Fruit fly (Drosophila melanogaster) whole organism, embryonic: Measurements from ENCODE around the gene Syx5.

Source experiments
- Atf6 ChIP-seq: fragments of 200-800 bp; sonication (Bioruptor generic); IDR thresholded peaks from 2 replicates; pipeline ENCODE4 v1.3.6; 2022; ENCODE audit warnings: missing biosample characterization, missing genetic modification characterization
- CG11247 ChIP-seq: fragments of 200-800 bp; sonication (Bioruptor generic); IDR thresholded peaks from 2 replicates; pipeline ENCODE4 v1.3.6; 2022; ENCODE audit warnings: missing biosample characterization, missing genetic modification characterization
- CG12744 ChIP-seq: fragments of 200-800 bp; sonication (Bioruptor generic); optimal IDR thresholded peaks from 2 replicates; lab custom pipeline; 2016; ENCODE audit warnings: missing biosample characterization, missing genetic modification characterization
- CG12769 ChIP-seq: fragments of 200-800 bp; sonication (Bioruptor generic); optimal IDR thresholded peaks from 2 replicates; lab custom pipeline; 2019; ENCODE audit warnings: missing biosample characterization, mild to moderate bottlenecking, missing genetic modification characterization, moderate library complexity
- CG14014 ChIP-seq: fragments of 200-800 bp; sonication (Bioruptor generic); IDR thresholded peaks from 2 replicates; pipeline ENCODE4 v1.3.6; 2022; ENCODE audit warnings: missing biosample characterization, missing genetic modification characterization
- CG14667 ChIP-seq: fragments of 200-800 bp; sonication (Bioruptor generic); IDR thresholded peaks from 2 replicates; pipeline ENCODE4 v1.3.6; 2022; ENCODE audit warnings: missing biosample characterization, missing genetic modification characterization
- CG15073 ChIP-seq: fragments of 200-800 bp; sonication (Bioruptor generic); optimal IDR thresholded peaks from 2 replicates; lab custom pipeline; 2016; ENCODE audit warnings: missing biosample characterization, missing genetic modification characterization
- CG16779 ChIP-seq: fragments of 200-800 bp; sonication (Bioruptor generic); IDR thresholded peaks from 2 replicates; pipeline ENCODE4 v1.3.6; 2022; ENCODE audit warnings: missing biosample characterization, missing genetic modification characterization
- CG16815 ChIP-seq: fragments of 200-800 bp; sonication (Bioruptor generic); optimal IDR thresholded peaks from 3 replicates; lab custom pipeline; 2017; ENCODE audit warnings: missing biosample characterization, mild to moderate bottlenecking, missing genetic modification characterization
- CG18262 ChIP-seq: fragments of 200-800 bp; optimal IDR thresholded peaks from 3 replicates; lab custom pipeline; 2019; ENCODE audit warnings: missing biosample characterization, mild to moderate bottlenecking, missing genetic modification characterization, moderate library complexity
- CG18619 ChIP-seq: fragments of 200-800 bp; sonication (Bioruptor generic); optimal IDR thresholded peaks from 3 replicates; lab custom pipeline; 2017; ENCODE audit warnings: missing biosample characterization, mild to moderate bottlenecking, missing genetic modification characterization
- CG2129 ChIP-seq: fragments of 200-800 bp; sonication (Bioruptor generic); IDR thresholded peaks from 2 replicates; pipeline ENCODE4 v1.3.6; 2022; ENCODE audit warnings: missing biosample characterization, missing genetic modification characterization; ENCODE audit not compliant: partially characterized antibody
- CG2678 ChIP-seq: fragments of 200-800 bp; sonication (Bioruptor generic); optimal IDR thresholded peaks from 3 replicates; lab custom pipeline; 2019; ENCODE audit warnings: missing biosample characterization, mild to moderate bottlenecking, missing genetic modification characterization, moderate library complexity
- CG31365 ChIP-seq: fragments of 200-800 bp; sonication (Bioruptor generic); optimal IDR thresholded peaks from 2 replicates; lab custom pipeline; 2018; ENCODE audit warnings: missing biosample characterization, mild to moderate bottlenecking, missing genetic modification characterization
- CG3407 ChIP-seq: fragments of 200-800 bp; sonication (Bioruptor generic); optimal IDR thresholded peaks from 2 replicates; lab custom pipeline; 2018; ENCODE audit warnings: missing biosample characterization, mild to moderate bottlenecking, missing genetic modification characterization
- CG34224 ChIP-seq: fragments of 200-800 bp; sonication (Bioruptor generic); IDR thresholded peaks from 3 replicates; pipeline ENCODE4 v1.3.6; 2022; ENCODE audit warnings: missing biosample characterization, missing genetic modification characterization; ENCODE audit not compliant: partially characterized antibody
- CG4360 ChIP-seq: fragments of 200-800 bp; sonication (Bioruptor generic); IDR thresholded peaks from 2 replicates; pipeline ENCODE4 v1.3.6; 2022; ENCODE audit warnings: missing biosample characterization, missing genetic modification characterization
- CG4707 ChIP-seq: fragments of 200-800 bp; sonication (Bioruptor generic); optimal IDR thresholded peaks from 2 replicates; lab custom pipeline; 2018; ENCODE audit warnings: missing biosample characterization, mild to moderate bottlenecking, missing genetic modification characterization, moderate library complexity
- CG6254 ChIP-seq: fragments of 200-800 bp; sonication (Bioruptor generic); optimal IDR thresholded peaks from 3 replicates; lab custom pipeline; 2017; ENCODE audit warnings: mild to moderate bottlenecking, missing biosample characterization, missing genetic modification reagents, missing genetic modification characterization
- CG8924 ChIP-seq: fragments of 200-800 bp; optimal IDR thresholded peaks from 3 replicates; lab custom pipeline; 2019; ENCODE audit warnings: missing biosample characterization, mild to moderate bottlenecking, missing genetic modification characterization, moderate library complexity
- Chrac-16 ChIP-seq: fragments of 200-800 bp; sonication (Bioruptor generic); optimal IDR thresholded peaks from 3 replicates; lab custom pipeline; 2016; ENCODE audit warnings: missing biosample characterization, missing genetic modification characterization
- Deaf1 ChIP-seq: fragments of 200-800 bp; optimal IDR thresholded peaks from 3 replicates; lab custom pipeline; 2019; ENCODE audit warnings: missing biosample characterization, mild to moderate bottlenecking, missing genetic modification characterization, moderate library complexity
- Med ChIP-seq: fragments of 200-800 bp; sonication (Bioruptor generic); peaks from one replicate; lab custom pipeline; 2016; ENCODE audit warnings: missing biosample characterization, missing genetic modification characterization, mild to moderate bottlenecking, inconsistent platforms, moderate library complexity
- Mes4 ChIP-seq: fragments of 200-800 bp; sonication (Bioruptor generic); optimal IDR thresholded peaks from 2 replicates; lab custom pipeline; 2016; ENCODE audit warnings: missing biosample characterization, missing genetic modification characterization
- Trl ChIP-seq, 3 experiments: fragments of >200 bp in 2 of 3; fragments of 200-800 bp in 1 of 3; sonication (Bioruptor generic) in 1 of 3; optimal IDR thresholded peaks; 2 replicates in 1 of 3; 3 replicates in 2 of 3; lab custom pipeline; 2016 to 2017; ENCODE audit warnings: missing biosample characterization in 1 of 3, missing genetic modification characterization in 1 of 3
- Xbp1 ChIP-seq: fragments of 200-800 bp; sonication (Bioruptor generic); optimal IDR thresholded peaks from 3 replicates; lab custom pipeline; 2016; ENCODE audit warnings: missing biosample characterization, mild to moderate bottlenecking, missing genetic modification characterization
- ara ChIP-seq: fragments of 200-800 bp; sonication (Bioruptor generic); IDR thresholded peaks from 2 replicates; pipeline ENCODE4 v1.3.6; 2022; ENCODE audit warnings: missing biosample characterization, missing genetic modification characterization
- chm ChIP-seq: fragments of 200-800 bp; sonication (Bioruptor generic); IDR thresholded peaks from 2 replicates; pipeline ENCODE4 v1.3.6; 2022; ENCODE audit warnings: missing biosample characterization, missing genetic modification characterization
- croc ChIP-seq: fragments of 200-800 bp; sonication (Bioruptor generic); conservative IDR thresholded peaks from 3 replicates; pipeline ENCODE4 v1.3.6; 2022; ENCODE audit warnings: missing biosample characterization, missing genetic modification characterization
- crp ChIP-seq, 2 experiments: fragments of 200-800 bp; sonication (Bioruptor generic); optimal IDR thresholded peaks; 2 replicates in 1 of 2; 3 replicates in 1 of 2; lab custom pipeline; 2017; ENCODE audit warnings: missing biosample characterization in 2 of 2, missing genetic modification characterization in 2 of 2, mild to moderate bottlenecking in 1 of 2, moderate library complexity in 1 of 2
- fd64A ChIP-seq: fragments of 200-800 bp; sonication (Bioruptor generic); optimal IDR thresholded peaks from 3 replicates; lab custom pipeline; 2018; ENCODE audit warnings: missing biosample characterization, mild to moderate bottlenecking, missing genetic modification characterization
- ham ChIP-seq: fragments of 200-800 bp; sonication (Bioruptor generic); IDR thresholded peaks from 2 replicates; pipeline ENCODE4 v1.3.6; 2022; ENCODE audit warnings: missing biosample characterization, missing genetic modification characterization
- hth ChIP-seq: fragments of >200 bp; optimal IDR thresholded peaks from 2 replicates; lab custom pipeline; 2017; ENCODE audit warnings: inconsistent platforms
- insv ChIP-seq, 2 experiments: fragments of 200-800 bp; sonication (Bioruptor generic); optimal IDR thresholded peaks; 3 replicates each; lab custom pipeline; 2016 to 2018; ENCODE audit warnings: missing biosample characterization in 2 of 2, missing genetic modification characterization in 2 of 2
- lab ChIP-seq: fragments of 200-800 bp; sonication (Bioruptor generic); optimal IDR thresholded peaks from 3 replicates; lab custom pipeline; 2017; ENCODE audit warnings: missing biosample characterization, missing genetic modification characterization, mild to moderate bottlenecking, moderate library complexity, missing genetic modification reagents
- mld ChIP-seq: fragments of 200-800 bp; sonication (Bioruptor generic); IDR thresholded peaks from 3 replicates; pipeline ENCODE4 v1.3.6; 2022; ENCODE audit warnings: missing biosample characterization, missing genetic modification characterization; ENCODE audit not compliant: partially characterized antibody
- pho ChIP-seq: fragments of 200-800 bp; sonication (Bioruptor generic); optimal IDR thresholded peaks from 2 replicates; lab custom pipeline; 2016; ENCODE audit warnings: missing biosample characterization, missing genetic modification characterization
- pita ChIP-seq: fragments of 200-800 bp; sonication (Bioruptor generic); optimal IDR thresholded peaks from 2 replicates; lab custom pipeline; 2017; ENCODE audit warnings: missing biosample characterization, mild to moderate bottlenecking, missing genetic modification characterization
- pnt ChIP-seq: fragments of 200-800 bp; sonication (Bioruptor generic); optimal IDR thresholded peaks from 3 replicates; lab custom pipeline; 2016; ENCODE audit warnings: missing biosample characterization, missing genetic modification characterization
- pzg ChIP-seq: fragments of 200-800 bp; sonication (Bioruptor generic); optimal IDR thresholded peaks from 3 replicates; lab custom pipeline; 2018; ENCODE audit warnings: missing biosample characterization, mild to moderate bottlenecking, missing genetic modification characterization, moderate library complexity
- row ChIP-seq: fragments of 200-800 bp; sonication (Bioruptor generic); IDR thresholded peaks from 3 replicates; pipeline ENCODE4 v1.3.6; 2022; ENCODE audit warnings: missing biosample characterization, missing genetic modification characterization
- sc ChIP-seq, 3 experiments: fragments of >200 bp in 2 of 3; fragments of 200-800 bp in 1 of 3; sonication (Bioruptor generic) in 1 of 3; optimal IDR thresholded peaks; 2 replicates in 2 of 3; 3 replicates in 1 of 3; lab custom pipeline; 2017; ENCODE audit warnings: mild to moderate bottlenecking in 1 of 3, missing biosample characterization in 1 of 3, missing genetic modification characterization in 1 of 3, missing genetic modification reagents in 1 of 3
- sens-2 ChIP-seq: fragments of 200-800 bp; sonication (Bioruptor generic); IDR thresholded peaks from 2 replicates; pipeline ENCODE4 v1.3.6; 2022; ENCODE audit warnings: missing biosample characterization, missing genetic modification characterization
- sima ChIP-seq: fragments of 200-800 bp; sonication (Bioruptor generic); optimal IDR thresholded peaks from 2 replicates; lab custom pipeline; 2016; ENCODE audit warnings: missing biosample characterization, missing genetic modification characterization
- slp2 ChIP-seq: fragments of 200-800 bp; sonication (Bioruptor generic); optimal IDR thresholded peaks from 2 replicates; lab custom pipeline; 2016; ENCODE audit warnings: missing biosample characterization, missing genetic modification characterization
- so ChIP-seq: fragments of 200-800 bp; sonication (Bioruptor generic); IDR thresholded peaks from 3 replicates; pipeline ENCODE4 v1.3.6; 2022; ENCODE audit warnings: missing biosample characterization, missing genetic modification characterization
- trh ChIP-seq: fragments of 200-800 bp; sonication (Bioruptor generic); optimal IDR thresholded peaks from 2 replicates; lab custom pipeline; 2016; ENCODE audit warnings: missing biosample characterization, missing genetic modification characterization
- zfh2 ChIP-seq: fragments of 200-800 bp; sonication (Bioruptor generic); optimal IDR thresholded peaks from 2 replicates; lab custom pipeline; 2016; ENCODE audit warnings: missing biosample characterization, missing genetic modification characterization

Syx5 gene

DNA sequence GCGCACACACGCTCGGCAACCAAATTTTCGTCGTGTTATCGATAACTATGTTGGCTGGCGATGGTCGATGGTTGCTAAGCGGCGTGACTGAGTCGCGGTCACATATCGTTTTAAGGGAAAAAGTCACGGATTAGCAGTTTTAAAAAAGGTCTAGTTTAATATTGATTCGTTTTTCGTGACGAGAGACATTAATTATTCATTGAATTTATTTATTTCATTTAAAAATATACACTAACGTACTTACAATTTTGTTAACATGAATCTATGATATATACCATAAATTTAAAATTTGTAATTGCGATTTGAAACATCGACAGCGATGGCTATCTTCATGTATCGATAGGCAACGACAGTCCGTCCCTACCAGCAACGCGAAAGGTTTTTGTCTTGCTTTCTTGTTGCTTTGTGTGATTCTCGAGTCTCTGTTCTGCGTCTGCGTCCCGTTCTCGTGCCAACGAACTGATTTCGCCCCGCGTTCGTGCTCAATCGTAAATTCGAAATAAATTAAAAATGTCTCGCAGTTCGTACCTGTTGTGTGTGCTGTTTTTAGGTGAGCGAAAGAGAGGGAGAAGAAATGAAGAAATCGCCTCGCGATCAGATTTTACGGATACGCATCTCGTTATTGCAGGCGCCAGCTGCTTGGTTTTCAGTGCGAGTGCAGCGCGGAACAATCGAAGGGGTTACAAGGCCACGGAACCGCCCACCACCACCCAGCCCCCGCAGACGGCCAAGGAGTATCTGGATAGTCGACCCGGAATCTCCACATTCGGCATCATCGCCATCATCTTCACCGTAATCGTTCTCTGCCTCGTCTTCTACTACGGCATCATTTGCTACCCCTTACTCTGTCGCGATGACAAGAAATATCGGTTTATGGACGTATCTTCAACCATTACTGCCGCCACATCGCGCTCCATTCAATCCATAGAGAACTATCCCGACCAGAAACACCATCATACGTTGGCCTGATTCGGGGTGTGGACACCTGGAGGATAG, 45.7 kb downstream of the Syx5 start, which contains the start of the genes Hyls1, chif and CG4455 (continued):
- no peak for TF ChIP-seq CG12769
- peak; percentile 67 for TF ChIP-seq Med
- TF ChIP-seq mld (GFP tag; lab: Robert Waterston, UW) = peak; percentile 79; the same call in 2 of the 3 replicates
- TF ChIP-seq sc (optimal IDR thresholded peaks at IDR 0.05; lab: Kevin White, UChicago) = no peak
- TF ChIP-seq sc (GFP tag; optimal IDR thresholded peaks at IDR 0.05; lab: Kevin White, UChicago) = no peak
- TF ChIP-seq CG3407 (GFP tag; lab: Kevin White, UChicago) = peak; percentile 5
- TF ChIP-seq zfh2 = peak; percentile 39
- no peak for TF ChIP-seq fd64A (GFP tag; lab: Kevin White, UChicago)
- TF ChIP-seq Trl (optimal IDR thresholded peaks at IDR 0.05; lab: Kevin White, UChicago) = no peak
- no peak for TF ChIP-seq Trl (GFP tag; optimal IDR thresholded peaks at IDR 0.05; lab: Kevin White, UChicago)
- TF ChIP-seq CG4707 (GFP tag; lab: Kevin White, UChicago) = no peak
- TF ChIP-seq CG18619 (GFP tag; lab: Kevin White, UChicago) = peak; percentile 19
- TF ChIP-seq CG14667 = no peak
- no peak for TF ChIP-seq CG31365 (tag; lab: Kevin White, UChicago)
- no peak for TF ChIP-seq pita (GFP tag; lab: Kevin White, UChicago)
- TF ChIP-seq CG14014 (GFP tag; lab: Robert Waterston, UW) = no peak; the same call in 1 of the 2 replicates
- peak; percentile 63 for TF ChIP-seq CG2678 (tag; lab: Kevin White, UChicago)
- peak; percentile 61 for TF ChIP-seq Deaf1 (tag; lab: Kevin White, UChicago)
- no peak for TF ChIP-seq CG16779 (GFP tag; lab: Robert Waterston, UW)
- peak; percentile 51 for TF ChIP-seq CG18262
- TF ChIP-seq chm (GFP tag; lab: Robert Waterston, UW) = no peak
- no peak for TF ChIP-seq Atf6
- TF ChIP-seq CG8924 (tag; lab: Kevin White, UChicago) = peak; percentile 27
- peak; percentile 92 for TF ChIP-seq row (GFP tag; lab: Robert Waterston, UW)
- peak; percentile 53 for TF ChIP-seq CG6254
- no peak for TF ChIP-seq crp (GFP tag; optimal IDR thresholded peaks at IDR 0.05; lab: Kevin White, UChicago)
- no peak for TF ChIP-seq CG16815
- peak; percentile 80 for TF ChIP-seq CG34224
- TF ChIP-seq CG15073 (GFP tag; lab: Kevin White, UChicago) = no peak
- TF ChIP-seq sens-2 = no peak
- peak; percentile 51 for TF ChIP-seq pzg
- TF ChIP-seq Mes4 = no peak
- no peak for TF ChIP-seq ara (GFP tag; lab: Robert Waterston, UW)
- TF ChIP-seq pnt (GFP tag; lab: Kevin White, UChicago) = no peak
- no peak for TF ChIP-seq CG11247
- no peak for TF ChIP-seq pho (GFP tag; lab: Kevin White, UChicago)
- no peak for TF ChIP-seq CG4360 (GFP tag; lab: Robert Waterston, UW)
- no peak for TF ChIP-seq trh (GFP tag; lab: Kevin White, UChicago)
- no peak for TF ChIP-seq ham (GFP tag; lab: Robert Waterston, UW)
- TF ChIP-seq Chrac-16 (GFP tag; lab: Kevin White, UChicago) = peak; percentile 36
- TF ChIP-seq slp2 = no peak
- peak; percentile 85 for TF ChIP-seq CG2129 (GFP tag; lab: Robert Waterston, UW)
- TF ChIP-seq croc (GFP tag; lab: Robert Waterston, UW) = no peak
- TF ChIP-seq sima (GFP tag; lab: Kevin White, UChicago) = no peak
- TF ChIP-seq lab (GFP tag; lab: Kevin White, UChicago) = peak; percentile 29
- TF ChIP-seq CG12744 (GFP tag; lab: Kevin White, UChicago) = no peak
- TF ChIP-seq so (GFP tag; lab: Robert Waterston, UW) = no peak
- TF ChIP-seq Xbp1 = peak; percentile 46
- TF ChIP-seq insv (GFP tag; optimal IDR thresholded peaks at IDR 0.05; lab: Kevin White, UChicago) = no peak
- no peak for TF ChIP-seq hth (lab: Kevin White, UChicago)
